Worm (Caenorhabditis elegans) whole organism, mixed stage, embryonic: ENCODE data around the gene F20D12.7.

Experiments
- M03D4.4 ChIP-seq: sonication (generic microtip); optimal IDR thresholded peaks from 2 replicates; lab custom pipeline; 2017; ENCODE audit warnings: mild to moderate bottlenecking, missing genetic modification characterization, missing compliant biosample characterization
- ces-1 ChIP-seq: fragments of 150-350 bp; optimal IDR thresholded peaks from 2 replicates; lab custom pipeline; 2014; ENCODE audit warnings: missing biosample characterization, missing genetic modification reagents, missing genetic modification characterization
- nhr-237 ChIP-seq: fragments of 150-350 bp; optimal IDR thresholded peaks from 2 replicates; lab custom pipeline; 2014; ENCODE audit warnings: missing biosample characterization, missing genetic modification characterization
- nhr-28 ChIP-seq: fragments of 150-350 bp; optimal IDR thresholded peaks from 2 replicates; lab custom pipeline; 2014; ENCODE audit warnings: missing biosample characterization, missing genetic modification characterization
- unc-62 ChIP-seq: fragments of 150-350 bp; optimal IDR thresholded peaks from 2 replicates; lab custom pipeline; 2014; ENCODE audit warnings: missing biosample characterization, missing genetic modification reagents, missing genetic modification characterization
- ztf-11 ChIP-seq: fragments of 150-350 bp; optimal IDR thresholded peaks from 2 replicates; lab custom pipeline; 2014; ENCODE audit warnings: missing biosample characterization, missing genetic modification characterization

DNA sequence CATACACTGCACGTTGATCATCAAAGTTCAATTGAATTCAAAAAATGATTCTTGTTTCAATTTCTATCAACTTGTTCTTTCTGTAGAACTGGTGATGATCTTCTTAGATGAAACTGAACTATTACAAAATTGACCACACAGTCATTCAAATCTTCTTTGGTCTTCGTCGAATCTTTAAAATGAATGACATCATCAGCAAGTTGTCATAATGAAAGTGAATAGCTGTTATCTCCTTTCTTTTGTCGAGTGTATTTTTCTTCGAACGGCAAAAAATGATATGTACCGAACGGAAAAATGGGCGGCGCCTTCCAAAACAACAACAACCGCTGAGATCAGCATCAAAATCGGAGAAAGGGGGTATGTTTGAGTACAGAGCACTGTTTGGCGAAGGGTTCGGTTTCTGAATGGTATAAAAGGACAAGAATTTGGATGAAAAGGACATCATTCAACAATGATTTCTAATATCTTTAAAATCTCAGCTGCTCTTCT lies 38.8 kb upstream of the F20D12.7 start, which contains the start of gene ora-1:
- TF ChIP-seq unc-62 (GFP tag; lab: Kevin White, UChicago) (no peak), ztf-11 (no peak), nhr-28 (no peak), ces-1 (GFP tag; lab: Kevin White, UChicago) (no peak), M03D4.4 (tag; lab: Kevin White, UChicago) (no peak), nhr-237 (tag; lab: Kevin White, UChicago) (no peak)
